Worm (Caenorhabditis elegans): ENCODE data around the gene btb-17.
"Not testable (repeated sequence)": the region's sequence is repeated elsewhere in the genome, so short reads cannot be mapped to it uniquely, and the experiment has no call there.

btb-17 gene

DNA sequence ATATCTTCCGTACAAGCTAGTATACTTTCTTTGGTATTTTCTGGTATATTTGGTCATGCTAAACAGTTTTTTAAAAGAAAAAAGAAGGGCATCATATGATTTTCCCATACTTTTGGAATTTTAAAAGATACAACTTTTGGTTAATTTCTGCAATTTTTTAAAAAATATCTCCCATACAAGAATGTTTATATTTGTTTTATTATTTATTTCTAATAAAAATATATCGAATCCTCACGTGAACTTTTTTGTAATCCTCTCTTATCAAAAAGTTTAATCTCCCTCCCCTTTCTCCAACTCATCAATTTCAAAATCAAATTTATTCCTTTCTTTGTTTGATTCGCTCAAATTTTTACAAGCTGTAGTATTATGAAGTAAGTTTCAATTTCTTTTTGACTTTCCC lies 12.9 kb upstream of the btb-17 start, which contains the start of gene nep-13:
Gene nep-13 (plus strand): TSS at position 301 of the 400 bp plus-strand sequence.
- TF ChIP-seq Y79H2A.3 (GFP tag; conservative IDR thresholded peaks at IDR 0.05) (no peak), T07F8.4 (tag; optimal IDR thresholded peaks at IDR 0.05) (no peak), lir-1 (GFP tag; conservative IDR thresholded peaks at IDR 0.05) (no peak), lin-26 (GFP tag; IDR thresholded peaks at IDR 0.05) (no peak), tlf-1 (GFP tag; optimal IDR thresholded peaks at IDR 0.05) (no peak)

DNA sequence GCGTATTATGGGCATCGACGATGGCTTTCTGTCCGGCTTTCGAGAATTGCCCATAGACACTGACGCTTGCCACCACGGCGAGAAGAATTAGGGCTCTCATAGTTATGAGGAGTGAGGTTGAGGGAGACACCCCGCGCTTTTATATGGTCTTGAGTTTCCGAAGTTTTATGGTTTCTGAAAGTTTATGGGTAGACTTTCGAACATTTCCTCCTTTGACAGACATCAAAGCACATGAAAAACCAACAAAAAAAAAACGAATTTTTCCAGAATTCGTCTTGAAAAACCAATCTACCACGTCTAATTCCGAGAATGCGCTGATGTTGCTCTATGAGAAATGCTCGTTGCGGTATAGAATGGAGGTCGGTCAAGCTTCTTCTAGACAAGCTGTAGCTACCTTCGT lies 10.6 kb upstream of the btb-17 start, which contains the start of gene scl-15:
Gene scl-15 (minus strand): TSS at position 101 of the 400 bp plus-strand sequence.
- TF ChIP-seq egl-18 (GFP tag; IDR thresholded peaks at IDR 0.05), result no peak
- TF ChIP-seq chd-7 (tag; optimal IDR thresholded peaks at IDR 0.05), result no peak
- TF ChIP-seq B0035.1 (tag; optimal IDR thresholded peaks at IDR 0.05), result no peak
- TF ChIP-seq xnd-1 (tag; optimal IDR thresholded peaks at IDR 0.05), result no peak
- no peak for TF ChIP-seq dox-1 (GFP tag; IDR thresholded peaks at IDR 0.05)
- TF ChIP-seq ztf-25 (GFP tag; IDR thresholded peaks at IDR 0.05), result no peak
- no peak for TF ChIP-seq snpc-1.3 (tag; optimal IDR thresholded peaks at IDR 0.05; ENCODE audit: insufficient read depth)
- no peak for TF ChIP-seq zfh-2 (GFP tag; conservative IDR thresholded peaks at IDR 0.05)

DNA sequence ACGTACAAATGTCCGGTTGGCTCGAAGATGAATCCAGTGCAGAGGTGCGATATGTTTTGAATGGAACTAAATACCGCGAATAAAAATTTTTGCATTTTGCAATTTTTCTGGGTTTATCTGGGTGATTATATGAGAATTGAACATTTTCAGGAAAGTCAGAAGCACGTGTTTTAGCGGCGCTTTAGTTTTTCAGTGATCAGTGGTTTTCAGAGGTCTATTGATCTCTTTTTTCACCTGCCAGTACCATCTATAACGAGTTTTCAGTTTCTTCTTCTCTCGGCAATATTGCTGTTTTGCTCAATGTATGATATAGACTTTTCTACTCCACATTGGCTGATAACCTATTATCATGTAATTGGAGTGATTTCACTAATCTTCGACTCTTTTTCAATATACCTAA lies 8.1 kb upstream of the btb-17 start, which contains the start of gene sri-63:
Gene sri-63 (plus strand): TSS at position 301 of the 400 bp plus-strand sequence.
- TF ChIP-seq die-1 (tag; optimal IDR thresholded peaks at IDR 0.05) (no peak), lin-54 (GFP tag; optimal IDR thresholded peaks at IDR 0.05) (no peak), dpff-1 (tag; optimal IDR thresholded peaks at IDR 0.05) (no peak), lag-1 (GFP tag; IDR thresholded peaks at IDR 0.05) (no peak), ccch-3 (GFP tag; optimal IDR thresholded peaks at IDR 0.05) (no peak), ceh-27 (GFP tag; optimal IDR thresholded peaks at IDR 0.05) (no peak), F49E8.2 (tag; optimal IDR thresholded peaks at IDR 0.05; ENCODE audit: insufficient read depth) (no peak), D2030.7 (GFP tag; IDR thresholded peaks at IDR 0.05) (no peak), snpc-1.3 (tag; optimal IDR thresholded peaks at IDR 0.05; ENCODE audit: insufficient read depth) (no peak), F39B2.1 (GFP tag; IDR thresholded peaks at IDR 0.05) (no peak), K12H6.12 (tag; optimal IDR thresholded peaks at IDR 0.05) (no peak)

DNA sequence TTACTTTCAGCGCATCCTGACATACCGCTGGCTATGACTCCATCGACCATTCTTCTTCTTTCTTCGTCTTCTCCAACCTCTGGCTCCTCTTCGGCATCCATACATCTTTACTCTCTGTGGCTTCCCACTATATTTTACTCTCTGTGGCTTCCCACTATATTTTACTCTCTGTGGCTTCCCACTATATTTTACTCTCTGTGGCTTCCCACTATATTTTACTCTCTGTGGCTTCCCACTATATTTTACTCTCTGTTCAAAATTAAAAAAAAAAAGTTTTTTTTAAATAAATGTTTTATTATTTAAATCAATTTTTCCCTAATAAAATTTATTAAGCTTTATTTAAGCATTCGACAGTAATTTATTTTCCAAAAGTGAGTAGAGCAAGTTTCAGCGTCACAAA lies 4.7 kb upstream of the btb-17 start, which contains the start of gene F39E9.14:
Gene F39E9.14 (minus strand): TSS at position 101 of the 400 bp plus-strand sequence.
- TF ChIP-seq hmg-20 (GFP tag; IDR thresholded peaks at IDR 0.05); lag-1 (GFP tag; IDR thresholded peaks at IDR 0.05); zim-3 (tag; optimal IDR thresholded peaks at IDR 0.05): not testable (repeated sequence)

DNA sequence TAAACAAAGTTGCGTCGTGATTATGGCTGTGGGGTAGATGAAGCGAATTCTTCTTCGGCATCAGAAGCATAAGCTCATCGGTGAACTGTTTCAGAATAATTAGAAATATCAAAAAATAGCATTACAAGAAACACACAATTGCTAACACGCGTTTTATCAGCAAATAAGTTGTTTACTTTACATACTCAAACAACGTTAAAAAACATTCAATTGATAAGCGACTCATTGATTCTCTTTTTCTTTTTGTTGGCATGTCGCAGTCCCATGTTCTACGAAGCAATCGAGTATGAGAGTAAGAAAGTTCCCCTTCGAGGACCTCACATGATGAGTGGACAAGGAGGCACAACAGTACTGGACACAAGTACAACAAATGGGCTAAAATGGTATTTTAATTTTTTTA lies 1.4 kb downstream of the btb-17 start, which contains the start of gene btb-16:
Gene btb-16 (plus strand): TSS at position 240 of the 400 bp plus-strand sequence.
- TF ChIP-seq nhr-80 (tag; optimal IDR thresholded peaks at IDR 0.05) (peak; percentile 36), snpc-3.4 (tag; optimal IDR thresholded peaks at IDR 0.05) (no peak)

DNA sequence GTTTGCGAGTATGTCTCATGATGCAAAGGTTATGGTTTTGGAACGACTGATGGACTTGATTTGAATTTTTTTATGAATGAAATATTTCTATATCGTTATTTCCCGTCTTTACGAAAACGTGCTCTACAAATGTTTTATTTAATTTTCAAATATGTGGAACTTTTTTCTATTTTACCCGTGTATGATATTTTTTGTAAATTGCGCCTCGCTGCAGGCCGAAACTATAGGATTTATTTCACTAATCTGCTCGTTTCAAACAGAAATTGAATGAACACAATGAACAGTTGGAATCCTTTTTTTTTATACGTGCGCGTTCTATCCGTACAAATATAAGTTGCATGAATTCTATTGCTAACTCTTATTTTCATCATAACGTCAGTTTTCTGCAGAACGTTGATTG lies 2.7 kb downstream of the btb-17 start, which contains the start of gene btb-18:
Gene btb-18 (plus strand): TSS at position 301 of the 400 bp plus-strand sequence.
- TF ChIP-seq rpc-1 (optimal IDR thresholded peaks at IDR 0.05), result no peak
- TF ChIP-seq rpc-1 (tag; optimal IDR thresholded peaks at IDR 0.05), result no peak
- TF ChIP-seq ets-4 (GFP tag; optimal IDR thresholded peaks at IDR 0.05), result no peak
- no peak for TF ChIP-seq Y53G8AR.9 (GFP tag; conservative IDR thresholded peaks at IDR 0.05)
- TF ChIP-seq hmg-1.2 (GFP tag; IDR thresholded peaks at IDR 0.05), result no peak
- no peak for TF ChIP-seq lsy-27 (tag; optimal IDR thresholded peaks at IDR 0.05; ENCODE audit: borderline replicate concordance, insufficient read depth)
- no peak for TF ChIP-seq zfh-2 (GFP tag; conservative IDR thresholded peaks at IDR 0.05)
- no peak for TF ChIP-seq K11D2.4 (GFP tag; IDR thresholded peaks at IDR 0.05)
- TF ChIP-seq nfya-2 (GFP tag; IDR thresholded peaks at IDR 0.05), result no peak
- no peak for TF ChIP-seq egl-18 (GFP tag; IDR thresholded peaks at IDR 0.05)
- TF ChIP-seq nhr-90 (tag; optimal IDR thresholded peaks at IDR 0.05), result no peak
- no peak for TF ChIP-seq F52B5.7 (tag; optimal IDR thresholded peaks at IDR 0.05)
- no peak for TF ChIP-seq chd-7 (tag; optimal IDR thresholded peaks at IDR 0.05)
- TF ChIP-seq ekl-4 (GFP tag; IDR thresholded peaks at IDR 0.05), result no peak
- no peak for TF ChIP-seq ceh-27 (GFP tag; optimal IDR thresholded peaks at IDR 0.05)
- no peak for TF ChIP-seq let-607 (tag; optimal IDR thresholded peaks at IDR 0.05)
- no peak for TF ChIP-seq Y79H2A.3 (GFP tag; conservative IDR thresholded peaks at IDR 0.05)
- no peak for TF ChIP-seq T26A5.8 (tag; optimal IDR thresholded peaks at IDR 0.05)
